Fruit fly (Drosophila melanogaster) whole organism, wandering third instar larva: Measurements from ENCODE around the gene gnu.

Experiments used
- Abd-B ChIP-seq: fragments of >200 bp; optimal IDR thresholded peaks from 2 replicates; lab custom pipeline; 2017; ENCODE audit warnings: missing biosample characterization, missing genetic modification characterization
- CG32264 ChIP-seq: fragments of 200-800 bp; sonication (Bioruptor generic); optimal IDR thresholded peaks from 2 replicates; lab custom pipeline; 2016; ENCODE audit warnings: missing biosample characterization, missing genetic modification characterization
- CG9705 ChIP-seq: fragments of 200-800 bp; sonication (Bioruptor generic); optimal IDR thresholded peaks from 2 replicates; lab custom pipeline; 2018; ENCODE audit warnings: missing biosample characterization, mild to moderate bottlenecking, missing genetic modification characterization
- CrebA ChIP-seq: fragments of 200-800 bp; sonication (Bioruptor generic); optimal IDR thresholded peaks from 2 replicates; lab custom pipeline; 2016; ENCODE audit warnings: missing biosample characterization, mild to moderate bottlenecking, missing genetic modification characterization, borderline replicate concordance
- Dfd ChIP-seq: fragments of >200 bp; optimal IDR thresholded peaks from 2 replicates; lab custom pipeline; 2017; ENCODE audit warnings: missing biosample characterization, missing genetic modification characterization
- Dif ChIP-seq: fragments of 200-275, 200-300 bp; sonication (Bioruptor generic); optimal IDR thresholded peaks from 2 replicates; lab custom pipeline; 2018; ENCODE audit warnings: missing biosample characterization, missing genetic modification characterization; ENCODE audit not compliant: partially characterized antibody
- GATAd ChIP-seq: sonication (Bioruptor generic); optimal IDR thresholded peaks from 2 replicates; lab custom pipeline; 2016; ENCODE audit warnings: missing biosample characterization, missing genetic modification characterization
- HLH106 ChIP-seq: fragments of 200-800 bp; optimal IDR thresholded peaks from 3 replicates; lab custom pipeline; 2019; ENCODE audit warnings: missing biosample characterization, mild to moderate bottlenecking, missing genetic modification characterization, moderate library complexity
- Hnf4 ChIP-seq: fragments of 200-800 bp; sonication (Bioruptor generic); optimal IDR thresholded peaks from 2 replicates; lab custom pipeline; 2016; ENCODE audit warnings: missing biosample characterization, mild to moderate bottlenecking, missing genetic modification characterization
- Hr78 ChIP-seq: fragments of >200 bp; optimal IDR thresholded peaks from 2 replicates; lab custom pipeline; 2017; ENCODE audit warnings: missing biosample characterization, missing genetic modification characterization
- Hr83 ChIP-seq: fragments of 200-300 bp; sonication (Bioruptor generic); optimal IDR thresholded peaks from 2 replicates; lab custom pipeline; 2016; ENCODE audit warnings: missing biosample characterization, mild to moderate bottlenecking, missing genetic modification characterization, moderate library complexity; ENCODE audit not compliant: poor library complexity, severe bottlenecking
- Jra ChIP-seq: sonication (Bioruptor generic); optimal IDR thresholded peaks from 2 replicates; lab custom pipeline; 2016; ENCODE audit warnings: missing biosample characterization, missing genetic modification characterization
- Mio ChIP-seq: sonication (Bioruptor generic); optimal IDR thresholded peaks from 2 replicates; lab custom pipeline; 2016; ENCODE audit warnings: missing biosample characterization, missing genetic modification characterization
- Myc ChIP-seq: fragments of >200 bp; optimal IDR thresholded peaks from 2 replicates; lab custom pipeline; 2017
- N ChIP-seq: fragments of >200 bp; optimal IDR thresholded peaks from 2 replicates; lab custom pipeline; 2018; ENCODE audit warnings: missing biosample characterization, missing external identifiers, missing genetic modification characterization
- OdsH ChIP-seq: fragments of 200-800 bp; sonication (Bioruptor generic); optimal IDR thresholded peaks from 2 replicates; lab custom pipeline; 2016; ENCODE audit warnings: missing biosample characterization, mild to moderate bottlenecking, missing genetic modification characterization
- Rel ChIP-seq, 2 experiments: fragments of 200-800 bp; sonication (Bioruptor generic) in 1 of 2; optimal IDR thresholded peaks; 2 replicates in 1 of 2; 3 replicates in 1 of 2; lab custom pipeline; 2016 to 2019; ENCODE audit warnings: mild to moderate bottlenecking in 2 of 2, missing biosample characterization in 2 of 2, missing genetic modification characterization in 2 of 2, moderate library complexity in 1 of 2
- Sp1 ChIP-seq: fragments of 200-800 bp; sonication (Bioruptor generic); optimal IDR thresholded peaks from 3 replicates; lab custom pipeline; 2019; ENCODE audit warnings: missing biosample characterization, mild to moderate bottlenecking, missing genetic modification characterization, moderate library complexity
- Vsx2 ChIP-seq: fragments of 200-300, 225-300 bp; sonication (Bioruptor generic); optimal IDR thresholded peaks from 2 replicates; lab custom pipeline; 2018; ENCODE audit warnings: missing biosample characterization, missing genetic modification characterization; ENCODE audit not compliant: partially characterized antibody
- br ChIP-seq: fragments of 200-800 bp; sonication (Bioruptor generic); optimal IDR thresholded peaks from 2 replicates; lab custom pipeline; 2016; ENCODE audit warnings: missing biosample characterization, missing genetic modification characterization
- brk ChIP-seq: fragments of 200-800 bp; sonication (Bioruptor generic); optimal IDR thresholded peaks from 2 replicates; lab custom pipeline; 2016; ENCODE audit warnings: missing biosample characterization, mild to moderate bottlenecking, missing genetic modification characterization
- dl ChIP-seq, 2 experiments: fragments of 175-275, 200-275 bp in 1 of 2; fragments of 200-275 bp in 1 of 2; sonication (Bioruptor generic); optimal IDR thresholded peaks; lab custom pipeline; 2018; ENCODE audit warnings: mild to moderate bottlenecking in 2 of 2, missing biosample characterization in 2 of 2, missing genetic modification characterization in 2 of 2, moderate library complexity in 2 of 2; ENCODE audit not compliant: partially characterized antibody in 2 of 2, insufficient read depth in 1 of 2
- dmrt93B ChIP-seq: fragments of 200-800 bp; sonication (Bioruptor generic); optimal IDR thresholded peaks from 2 replicates; lab custom pipeline; 2018; ENCODE audit warnings: missing biosample characterization, mild to moderate bottlenecking, missing genetic modification characterization
- dsf ChIP-seq: sonication (Bioruptor generic); optimal IDR thresholded peaks from 2 replicates; lab custom pipeline; 2016; ENCODE audit warnings: missing biosample characterization, missing genetic modification characterization, borderline replicate concordance
- ey ChIP-seq: fragments of 200-800 bp; sonication (Bioruptor generic); optimal IDR thresholded peaks from 2 replicates; lab custom pipeline; 2016; ENCODE audit warnings: missing biosample characterization, missing genetic modification characterization
- foxo ChIP-seq, 2 experiments: fragments of 200-800 bp; sonication (Bioruptor generic); optimal IDR thresholded peaks; 2 replicates in 1 of 2; 3 replicates in 1 of 2; lab custom pipeline; 2016 to 2017; ENCODE audit warnings: missing biosample characterization in 2 of 2, missing genetic modification characterization in 2 of 2
- fru ChIP-seq: fragments of 200-800 bp; sonication (Bioruptor generic); optimal IDR thresholded peaks from 3 replicates; lab custom pipeline; 2016; ENCODE audit warnings: missing biosample characterization, mild to moderate bottlenecking, missing genetic modification characterization
- h ChIP-seq: fragments of 200-800 bp; sonication (Bioruptor generic); optimal IDR thresholded peaks from 3 replicates; lab custom pipeline; 2016; ENCODE audit warnings: missing biosample characterization, mild to moderate bottlenecking, missing genetic modification characterization
- jim ChIP-seq: fragments of 175-275, 200-325 bp; sonication (Bioruptor generic); optimal IDR thresholded peaks from 2 replicates; lab custom pipeline; 2016; ENCODE audit warnings: missing biosample characterization, mild to moderate bottlenecking, missing genetic modification characterization
- lola ChIP-seq: fragments of >200 bp; optimal IDR thresholded peaks from 2 replicates; lab custom pipeline; 2017; ENCODE audit warnings: missing biosample characterization, missing genetic modification characterization
- pan ChIP-seq: fragments of >200 bp; optimal IDR thresholded peaks from 2 replicates; lab custom pipeline; 2017
- psq ChIP-seq: fragments of 200-800 bp; sonication (Bioruptor generic); optimal IDR thresholded peaks from 3 replicates; lab custom pipeline; 2017; ENCODE audit warnings: missing biosample characterization, mild to moderate bottlenecking, missing genetic modification characterization, moderate library complexity
- rgr ChIP-seq: fragments of 200-800 bp; sonication (Bioruptor generic); optimal IDR thresholded peaks from 3 replicates; lab custom pipeline; 2016; ENCODE audit warnings: missing biosample characterization, mild to moderate bottlenecking, missing genetic modification characterization
- sage ChIP-seq: fragments of 200-800 bp; sonication (Bioruptor generic); optimal IDR thresholded peaks from 2 replicates; lab custom pipeline; 2016; ENCODE audit warnings: missing biosample characterization, mild to moderate bottlenecking, missing genetic modification characterization
- sv ChIP-seq: fragments of 200-800 bp; sonication (Bioruptor generic); optimal IDR thresholded peaks from 3 replicates; lab custom pipeline; 2016; ENCODE audit warnings: missing biosample characterization, missing genetic modification characterization
- tai ChIP-seq: sonication (Bioruptor generic); optimal IDR thresholded peaks from 2 replicates; lab custom pipeline; 2016; ENCODE audit warnings: missing biosample characterization, missing genetic modification characterization
- usp ChIP-seq: fragments of >200 bp; optimal IDR thresholded peaks from 2 replicates; lab custom pipeline; 2017; ENCODE audit warnings: missing biosample characterization, missing genetic modification characterization
- woc ChIP-seq: sonication (Bioruptor generic); optimal IDR thresholded peaks from 2 replicates; lab custom pipeline; 2016; ENCODE audit warnings: missing biosample characterization, mild to moderate bottlenecking, missing genetic modification characterization

gnu gene

dm6 chr3L:14761837-14762785 is 41.0 kb downstream of the gnu start, which contains the start of the genes Tsen34 and Mgat4a (continued):
- no peak for TF ChIP-seq Rel (GFP tag; optimal IDR thresholded peaks at IDR 0.05; lab: Kevin White, UChicago)
- TF ChIP-seq Rel (tag; optimal IDR thresholded peaks at IDR 0.05; lab: Kevin White, UChicago), result peak; percentile 91
- TF ChIP-seq CG9705 (GFP tag; lab: Kevin White, UChicago), result peak; percentile 27
- no peak for TF ChIP-seq dsf
- TF ChIP-seq Dif (GFP tag; lab: Kevin White, UChicago), result no peak

- TF ChIP-seq Hr78 (GFP tag; lab: Kevin White, UChicago) (no peak), ey (GFP tag; lab: Kevin White, UChicago) (no peak), Dif (GFP tag; lab: Kevin White, UChicago) (no peak), br (GFP tag; lab: Kevin White, UChicago) (no peak), dmrt93B (GFP tag; lab: Kevin White, UChicago) (no peak), CrebA (no peak)
- TF ChIP-seq, all 38 proteins: peak for 0
These were observed 42.2 kb downstream of the gnu start, which contains the start of gene Trl for dm6 chr3L:14760949-14761348. Gene Trl, minus strand, starts transcription at chr3L:14761049.

- TF ChIP-seq Myc (lab: Kevin White, UChicago) (no peak), sv (GFP tag; lab: Kevin White, UChicago) (peak; percentile 68), fru (GFP tag; lab: Kevin White, UChicago) (peak; percentile 57), Mio (GFP tag; lab: Kevin White, UChicago) (no peak), rgr (GFP tag; lab: Kevin White, UChicago) (peak; percentile 37), Dif (GFP tag; lab: Kevin White, UChicago) (peak; percentile 91), pan (no peak), Hnf4 (GFP tag; lab: Kevin White, UChicago) (peak; percentile 27), Rel (GFP tag; optimal IDR thresholded peaks at IDR 0.05; lab: Kevin White, UChicago) (no peak), Rel (tag; optimal IDR thresholded peaks at IDR 0.05; lab: Kevin White, UChicago) (no peak), CG32264 (GFP tag; lab: Kevin White, UChicago) (no peak), Abd-B (no peak), CrebA (no peak), foxo (GFP tag; optimal IDR thresholded peaks at IDR 0.05; lab: Kevin White, UChicago) (peak in 1 of 2 experiments; percentile 54), Vsx2 (GFP tag; lab: Kevin White, UChicago) (no peak), woc (GFP tag; lab: Kevin White, UChicago) (no peak), br (GFP tag; lab: Kevin White, UChicago) (peak; percentile 47), OdsH (no peak), N (no peak), tai (GFP tag; lab: Kevin White, UChicago) (peak; percentile 52), jim (GFP tag; lab: Kevin White, UChicago) (no peak), ey (GFP tag; lab: Kevin White, UChicago) (peak; percentile 49), Sp1 (GFP tag; lab: Kevin White, UChicago) (peak; percentile 22), Jra (GFP tag; lab: Kevin White, UChicago) (peak; percentile 49), CG9705 (GFP tag; lab: Kevin White, UChicago) (no peak), usp (GFP tag; lab: Kevin White, UChicago) (no peak), sage (GFP tag; lab: Kevin White, UChicago) (peak; percentile 13), psq (GFP tag; lab: Kevin White, UChicago) (no peak), Hr78 (GFP tag; lab: Kevin White, UChicago) (no peak), brk (no peak), Dfd (GFP tag; lab: Kevin White, UChicago) (no peak), dsf (no peak), dl (GFP tag; optimal IDR thresholded peaks at IDR 0.05; lab: Kevin White, UChicago; ENCODE audit: insufficient read depth in 1 of 2, partially characterized antibody in 2 of 2) (peak; percentile 76 to 85), Hr83 (peak; percentile 35), dmrt93B (GFP tag; lab: Kevin White, UChicago) (no peak), lola (GFP tag; lab: Kevin White, UChicago) (no peak), h (peak; percentile 34), GATAd (GFP tag; lab: Kevin White, UChicago) (no peak), HLH106 (tag; lab: Kevin White, UChicago) (no peak)
- TF ChIP-seq, all 38 proteins: peak for 15
These were observed 43.1 kb downstream of the gnu start for dm6 chr3L:14759984-14760626.
